Fruit fly (Drosophila melanogaster) whole organism, embryonic: ENCODE measurements around the gene CG15547.

Source experiments
- Abd-B ChIP-seq: fragments of 200-800 bp; sonication (Bioruptor generic); optimal IDR thresholded peaks from 2 replicates; lab custom pipeline; 2018; ENCODE audit warnings: missing biosample characterization, mild to moderate bottlenecking, missing genetic modification characterization, moderate library complexity
- Aef1 ChIP-seq: fragments of 200-800 bp; sonication (Bioruptor generic); IDR thresholded peaks from 3 replicates; pipeline ENCODE4 v1.3.6; 2022; ENCODE audit warnings: missing biosample characterization, missing genetic modification characterization
- CG11085 ChIP-seq: fragments of 200-800 bp; sonication (Bioruptor generic); IDR thresholded peaks from 2 replicates; pipeline ENCODE4 v1.3.6; 2022; ENCODE audit warnings: missing biosample characterization, missing genetic modification characterization
- CG11456 ChIP-seq: fragments of 200-800 bp; sonication (Bioruptor generic); IDR thresholded peaks from 3 replicates; pipeline ENCODE4 v1.3.6; 2022; ENCODE audit warnings: missing biosample characterization, missing genetic modification characterization
- CG11504 ChIP-seq: fragments of 200-800 bp; sonication (Bioruptor generic); optimal IDR thresholded peaks from 3 replicates; lab custom pipeline; 2019; ENCODE audit warnings: missing biosample characterization, mild to moderate bottlenecking, missing genetic modification characterization, moderate library complexity
- CG11695 ChIP-seq: fragments of 200-800 bp; sonication (Bioruptor generic); IDR thresholded peaks from 3 replicates; pipeline ENCODE4 v1.3.6; 2022; ENCODE audit warnings: missing biosample characterization, missing genetic modification characterization
- CG15269 ChIP-seq: fragments of 200-800 bp; sonication (Bioruptor generic); optimal IDR thresholded peaks from 2 replicates; lab custom pipeline; 2018; ENCODE audit warnings: missing biosample characterization, mild to moderate bottlenecking, missing genetic modification characterization, moderate library complexity
- CG2712 ChIP-seq: fragments of 200-800 bp; optimal IDR thresholded peaks from 3 replicates; lab custom pipeline; 2019; ENCODE audit warnings: missing biosample characterization, mild to moderate bottlenecking, missing genetic modification characterization, moderate library complexity
- CG2889 ChIP-seq: fragments of 200-800 bp; sonication (Bioruptor generic); IDR thresholded peaks from 3 replicates; pipeline ENCODE4 v1.3.6; 2022; ENCODE audit warnings: missing biosample characterization, missing genetic modification characterization
- CG3847 ChIP-seq: fragments of 200-800 bp; sonication (Bioruptor generic); IDR thresholded peaks from 2 replicates; pipeline ENCODE4 v1.3.6; 2022; ENCODE audit warnings: missing biosample characterization, missing genetic modification characterization
- CG42726 ChIP-seq: fragments of 200-800 bp; sonication (Bioruptor generic); IDR thresholded peaks from 2 replicates; pipeline ENCODE4 v1.3.6; 2022; ENCODE audit warnings: missing biosample characterization, missing genetic modification characterization; ENCODE audit not compliant: partially characterized antibody
- CG4328 ChIP-seq: fragments of 200-800 bp; sonication (Bioruptor generic); optimal IDR thresholded peaks from 3 replicates; lab custom pipeline; 2017; ENCODE audit warnings: missing biosample characterization, missing genetic modification reagents, missing genetic modification characterization
- CG6272 ChIP-seq: fragments of 200-800 bp; sonication (Bioruptor generic); IDR thresholded peaks from 2 replicates; pipeline ENCODE4 v1.3.6; 2022; ENCODE audit warnings: missing biosample characterization, missing genetic modification characterization
- CG6765 ChIP-seq: fragments of 200-800 bp; sonication (Bioruptor generic); optimal IDR thresholded peaks from 3 replicates; lab custom pipeline; 2017; ENCODE audit warnings: missing biosample characterization, mild to moderate bottlenecking, missing genetic modification characterization
- CG8765 ChIP-seq: fragments of 200-800 bp; sonication (Bioruptor generic); IDR thresholded peaks from 2 replicates; pipeline ENCODE4 v1.3.6; 2022; ENCODE audit warnings: missing biosample characterization, missing genetic modification characterization
- CkIIα-i1 ChIP-seq: fragments of 200-800 bp; sonication (Bioruptor generic); IDR thresholded peaks from 2 replicates; pipeline ENCODE4 v1.3.6; 2022; ENCODE audit warnings: missing biosample characterization, missing genetic modification characterization
- CoRest ChIP-seq: fragments of 200-800 bp; sonication (Bioruptor generic); optimal IDR thresholded peaks from 3 replicates; lab custom pipeline; 2018; ENCODE audit warnings: missing biosample characterization, mild to moderate bottlenecking, missing genetic modification characterization, moderate library complexity
- Dfd ChIP-seq, 2 experiments: fragments of >200 bp; optimal IDR thresholded peaks; 2 replicates each; lab custom pipeline; 2017; ENCODE audit warnings: missing biosample characterization in 2 of 2, missing genetic modification characterization in 2 of 2
- Dip3 ChIP-seq: fragments of 200-800 bp; sonication (Bioruptor generic); optimal IDR thresholded peaks from 3 replicates; lab custom pipeline; 2016; ENCODE audit warnings: missing biosample characterization, missing genetic modification characterization
- Eip74EF ChIP-seq, 2 experiments: fragments of 200-800 bp in 1 of 2; fragments of >200 bp in 1 of 2; sonication (Bioruptor generic) in 1 of 2; optimal IDR thresholded peaks; 2 replicates each; lab custom pipeline; 2017 to 2019; ENCODE audit warnings: missing biosample characterization in 2 of 2, missing genetic modification characterization in 2 of 2, mild to moderate bottlenecking in 1 of 2, moderate library complexity in 1 of 2
- Fer2 ChIP-seq: fragments of 200-800 bp; sonication (Bioruptor generic); optimal IDR thresholded peaks from 2 replicates; lab custom pipeline; 2018; ENCODE audit warnings: missing biosample characterization, mild to moderate bottlenecking, missing genetic modification characterization, moderate library complexity
- Fer3 ChIP-seq: fragments of 200-800 bp; sonication (Bioruptor generic); optimal IDR thresholded peaks from 2 replicates; lab custom pipeline; 2018; ENCODE audit warnings: missing biosample characterization, mild to moderate bottlenecking, missing genetic modification characterization, moderate library complexity
- Hr51 ChIP-seq, 2 experiments: fragments of 200-800 bp; sonication (Bioruptor generic); optimal IDR thresholded peaks; 2 replicates in 1 of 2; 3 replicates in 1 of 2; lab custom pipeline; 2016 to 2018; ENCODE audit warnings: missing biosample characterization in 2 of 2, missing genetic modification characterization in 2 of 2, mild to moderate bottlenecking in 1 of 2, moderate library complexity in 1 of 2
- Med ChIP-seq: fragments of 200-800 bp; sonication (Bioruptor generic); peaks from one replicate; lab custom pipeline; 2016; ENCODE audit warnings: missing biosample characterization, missing genetic modification characterization, mild to moderate bottlenecking, inconsistent platforms, moderate library complexity
- NK7.1 ChIP-seq: fragments of 200-800 bp; sonication (Bioruptor generic); optimal IDR thresholded peaks from 3 replicates; lab custom pipeline; 2016; ENCODE audit warnings: missing biosample characterization, missing genetic modification characterization
- Nf-YB ChIP-seq: fragments of 200-800 bp; sonication (Bioruptor generic); optimal IDR thresholded peaks from 3 replicates; lab custom pipeline; 2019; ENCODE audit warnings: missing biosample characterization, mild to moderate bottlenecking, missing genetic modification characterization, moderate library complexity
- Ssrp ChIP-seq: fragments of 200-800 bp; sonication (Bioruptor generic); optimal IDR thresholded peaks from 2 replicates; lab custom pipeline; 2018; ENCODE audit warnings: missing biosample characterization, mild to moderate bottlenecking, missing genetic modification characterization, moderate library complexity
- Vsx1 ChIP-seq: fragments of 200-800 bp; sonication (Bioruptor generic); optimal IDR thresholded peaks from 2 replicates; lab custom pipeline; 2017; ENCODE audit warnings: missing biosample characterization, mild to moderate bottlenecking, missing genetic modification characterization, missing genetic modification reagents
- ab ChIP-seq: fragments of 200-800 bp; sonication (Bioruptor generic); optimal IDR thresholded peaks from 2 replicates; lab custom pipeline; 2016; ENCODE audit warnings: missing biosample characterization, missing genetic modification characterization
- ash1 ChIP-seq: fragments of 200-800 bp; sonication (Bioruptor generic); optimal IDR thresholded peaks from 2 replicates; lab custom pipeline; 2018; ENCODE audit warnings: missing biosample characterization, mild to moderate bottlenecking, missing genetic modification characterization
- bigmax ChIP-seq: fragments of 200-800 bp; sonication (Bioruptor generic); optimal IDR thresholded peaks from 2 replicates; lab custom pipeline; 2018; ENCODE audit warnings: missing biosample characterization, mild to moderate bottlenecking, missing genetic modification characterization
- chm ChIP-seq: fragments of 200-800 bp; sonication (Bioruptor generic); IDR thresholded peaks from 2 replicates; pipeline ENCODE4 v1.3.6; 2022; ENCODE audit warnings: missing biosample characterization, missing genetic modification characterization
- croc ChIP-seq: fragments of 200-800 bp; sonication (Bioruptor generic); conservative IDR thresholded peaks from 3 replicates; pipeline ENCODE4 v1.3.6; 2022; ENCODE audit warnings: missing biosample characterization, missing genetic modification characterization
- dmrt11E ChIP-seq: fragments of 200-800 bp; sonication (Bioruptor generic); optimal IDR thresholded peaks from 3 replicates; lab custom pipeline; 2018; ENCODE audit warnings: missing biosample characterization, mild to moderate bottlenecking, missing genetic modification characterization, moderate library complexity
- fu2 ChIP-seq: fragments of 200-800 bp; sonication (Bioruptor generic); optimal IDR thresholded peaks from 2 replicates; lab custom pipeline; 2016; ENCODE audit warnings: missing biosample characterization, missing genetic modification characterization
- her ChIP-seq: fragments of 200-800 bp; sonication (Bioruptor generic); optimal IDR thresholded peaks from 2 replicates; lab custom pipeline; 2016; ENCODE audit warnings: missing biosample characterization, missing genetic modification characterization
- hkb ChIP-seq, 2 experiments: fragments of 200-800 bp in 1 of 2; fragments of >200 bp in 1 of 2; sonication (Bioruptor generic) in 1 of 2; IDR thresholded peaks in 1 of 2; optimal IDR thresholded peaks in 1 of 2; 2 replicates each; pipeline versions ENCODE4 v1.3.6 to Lab custom; 2017 to 2022; ENCODE audit warnings: missing biosample characterization in 1 of 2, missing genetic modification characterization in 1 of 2
- ken ChIP-seq: fragments of 200-800 bp; sonication (Bioruptor generic); IDR thresholded peaks from 3 replicates; pipeline ENCODE4 v1.3.6; 2022; ENCODE audit warnings: missing biosample characterization, missing genetic modification characterization
- klu ChIP-seq: fragments of 200-800 bp; sonication (Bioruptor generic); IDR thresholded peaks from 2 replicates; pipeline ENCODE4 v1.3.6; 2022; ENCODE audit warnings: missing biosample characterization, missing genetic modification characterization
- lab ChIP-seq: fragments of 200-800 bp; sonication (Bioruptor generic); optimal IDR thresholded peaks from 3 replicates; lab custom pipeline; 2017; ENCODE audit warnings: missing biosample characterization, missing genetic modification characterization, mild to moderate bottlenecking, moderate library complexity, missing genetic modification reagents
- maf-S ChIP-seq: fragments of 200-800 bp; sonication (Bioruptor generic); optimal IDR thresholded peaks from 2 replicates; lab custom pipeline; 2016; ENCODE audit warnings: missing biosample characterization, missing genetic modification characterization
- oc ChIP-seq: fragments of 200-800 bp; sonication (Bioruptor generic); optimal IDR thresholded peaks from 2 replicates; lab custom pipeline; 2018; ENCODE audit warnings: missing biosample characterization, mild to moderate bottlenecking, missing genetic modification characterization, moderate library complexity
- pb ChIP-seq: fragments of 200-800 bp; sonication (Bioruptor generic); optimal IDR thresholded peaks from 3 replicates; lab custom pipeline; 2016; ENCODE audit warnings: missing biosample characterization, missing genetic modification characterization
- pfk ChIP-seq: fragments of 200-800 bp; sonication (Bioruptor generic); optimal IDR thresholded peaks from 2 replicates; lab custom pipeline; 2018; ENCODE audit warnings: missing biosample characterization, mild to moderate bottlenecking, missing genetic modification characterization, moderate library complexity
- pho ChIP-seq: fragments of 200-800 bp; sonication (Bioruptor generic); optimal IDR thresholded peaks from 2 replicates; lab custom pipeline; 2016; ENCODE audit warnings: missing biosample characterization, missing genetic modification characterization
- ro ChIP-seq: fragments of 200-800 bp; sonication (Bioruptor generic); IDR thresholded peaks from 2 replicates; pipeline ENCODE4 v1.3.6; 2022; ENCODE audit warnings: missing biosample characterization, missing genetic modification characterization
- row ChIP-seq: fragments of 200-800 bp; sonication (Bioruptor generic); IDR thresholded peaks from 3 replicates; pipeline ENCODE4 v1.3.6; 2022; ENCODE audit warnings: missing biosample characterization, missing genetic modification characterization
- unc-4 ChIP-seq: fragments of 200-800 bp; sonication (Bioruptor generic); IDR thresholded peaks from 2 replicates; pipeline ENCODE4 v1.3.6; 2022; ENCODE audit warnings: missing biosample characterization, missing genetic modification characterization; ENCODE audit not compliant: partially characterized antibody
- vvl ChIP-seq: fragments of 200-800 bp; sonication (Bioruptor generic); IDR thresholded peaks from 2 replicates; pipeline ENCODE4 v1.3.6; 2022; ENCODE audit warnings: missing biosample characterization, missing genetic modification characterization
- wek ChIP-seq: fragments of 200-800 bp; sonication (Bioruptor generic); optimal IDR thresholded peaks from 3 replicates; lab custom pipeline; 2018; ENCODE audit warnings: missing biosample characterization, mild to moderate bottlenecking, missing genetic modification characterization, moderate library complexity

CG15547 gene

dm6 chr3R:30862471-30862870, 20.8 kb downstream of the CG15547 start (continued):
- TF ChIP-seq unc-4 (GFP tag; lab: Robert Waterston, UW) (no peak), CG6765 (GFP tag; lab: Kevin White, UChicago) (no peak), row (peak; percentile 56; the same call in 2 of the 3 replicates), CG2889 (GFP tag; lab: Robert Waterston, UW) (no peak), Nf-YB (no peak), pb (GFP tag; lab: Kevin White, UChicago) (no peak), ash1 (no peak), lab (GFP tag; lab: Kevin White, UChicago) (peak; percentile 16), CG11695 (no peak), vvl (GFP tag; lab: Robert Waterston, UW) (no peak), CG11456 (GFP tag; lab: Robert Waterston, UW) (0 out of 3 replicates have a peak, but pooled peaks have one; percentile 20), pho (GFP tag; lab: Kevin White, UChicago) (no peak), klu (no peak), fu2 (no peak), oc (tag; lab: Kevin White, UChicago) (peak; percentile 2), ken (GFP tag; lab: Robert Waterston, UW) (no peak), pfk (GFP tag; lab: Kevin White, UChicago) (no peak), Eip74EF (GFP tag; optimal IDR thresholded peaks at IDR 0.05; lab: Kevin White, UChicago) (no peak), croc (GFP tag; lab: Robert Waterston, UW) (no peak), ab (no peak), CG11504 (tag; lab: Kevin White, UChicago) (peak; percentile 20), Abd-B (GFP tag; lab: Kevin White, UChicago) (no peak), CG8765 (GFP tag; lab: Robert Waterston, UW) (no peak), ro (GFP tag; lab: Robert Waterston, UW) (no peak), Aef1 (GFP tag; lab: Robert Waterston, UW) (0 out of 3 replicates have a peak, but pooled peaks have one; percentile 10), Dip3 (GFP tag; lab: Kevin White, UChicago) (no peak), Hr51 (GFP tag; optimal IDR thresholded peaks at IDR 0.05; lab: Kevin White, UChicago) (peak in 1 of 2 experiments; percentile 24), Fer3 (tag; lab: Kevin White, UChicago) (no peak), her (GFP tag; lab: Kevin White, UChicago) (no peak), CG6272 (GFP tag; lab: Robert Waterston, UW) (no peak), bigmax (GFP tag; lab: Kevin White, UChicago) (no peak), hkb (optimal IDR thresholded peaks at IDR 0.05; lab: Kevin White, UChicago) (no peak), hkb (GFP tag; IDR thresholded peaks at IDR 0.05; lab: Robert Waterston, UW) (no peak), CG2712 (tag; lab: Kevin White, UChicago) (peak; percentile 9), wek (no peak), CG15269 (tag; lab: Kevin White, UChicago) (peak; percentile 44), chm (0 out of 2 replicates have a peak, but pooled peaks have one; percentile 33), CG4328 (GFP tag; lab: Kevin White, UChicago) (no peak), dmrt11E (tag; lab: Kevin White, UChicago) (peak; percentile 46), Vsx1 (GFP tag; lab: Kevin White, UChicago) (peak; percentile 23), CoRest (tag; lab: Kevin White, UChicago) (peak; percentile 23), CG3847 (no peak), NK7.1 (GFP tag; lab: Kevin White, UChicago) (no peak), Med (GFP tag; lab: Kevin White, UChicago) (peak; percentile 35), CkIIα-i1 (GFP tag; lab: Robert Waterston, UW) (no peak), Dfd (GFP tag; optimal IDR thresholded peaks at IDR 0.05; lab: Kevin White, UChicago) (no peak), Fer2 (tag; lab: Kevin White, UChicago) (no peak), CG42726 (no peak), maf-S (GFP tag; lab: Kevin White, UChicago) (no peak), CG11085 (GFP tag; lab: Robert Waterston, UW) (no peak), Ssrp (tag; lab: Kevin White, UChicago) (no peak)
